Fruit fly (Drosophila melanogaster) whole organism, prepupa: Measurements from ENCODE around the gene Arfip.

Source experiments
- CG10631 ChIP-seq: fragments of 200-800 bp; sonication (Bioruptor generic); optimal IDR thresholded peaks from 2 replicates; lab custom pipeline; 2016; ENCODE audit warnings: missing biosample characterization, missing genetic modification characterization
- CG10669 ChIP-seq: fragments of 200-800 bp; sonication (Bioruptor generic); optimal IDR thresholded peaks from 3 replicates; lab custom pipeline; 2018; ENCODE audit warnings: missing biosample characterization, mild to moderate bottlenecking, missing genetic modification characterization, moderate library complexity
- CG11294 ChIP-seq: fragments of 200-800 bp; sonication (Bioruptor generic); IDR thresholded peaks from 2 replicates; pipeline ENCODE4 v1.3.6; 2022; ENCODE audit warnings: missing biosample characterization, missing genetic modification characterization
- CG15336 ChIP-seq: fragments of 200-800 bp; sonication (Bioruptor generic); IDR thresholded peaks from 2 replicates; pipeline ENCODE4 v1.3.6; 2022; ENCODE audit warnings: missing biosample characterization, missing genetic modification characterization
- CG1621 ChIP-seq: fragments of 200-800 bp; sonication (Bioruptor generic); optimal IDR thresholded peaks from 3 replicates; lab custom pipeline; 2018; ENCODE audit warnings: missing biosample characterization, mild to moderate bottlenecking, missing genetic modification characterization
- CG16779 ChIP-seq: fragments of 200-800 bp; sonication (Bioruptor generic); optimal IDR thresholded peaks from 3 replicates; lab custom pipeline; 2017; ENCODE audit warnings: missing biosample characterization, mild to moderate bottlenecking, missing genetic modification characterization
- CG3032 ChIP-seq: fragments of 200-800 bp; optimal IDR thresholded peaks from 2 replicates; lab custom pipeline; 2019; ENCODE audit warnings: missing biosample characterization, mild to moderate bottlenecking, missing genetic modification characterization, moderate library complexity
- CG31627 ChIP-seq: fragments of 200-800 bp; sonication (Bioruptor generic); optimal IDR thresholded peaks from 3 replicates; lab custom pipeline; 2016; ENCODE audit warnings: missing biosample characterization, missing genetic modification characterization
- CG32006 ChIP-seq: fragments of 200-800 bp; sonication (Bioruptor generic); optimal IDR thresholded peaks from 3 replicates; lab custom pipeline; 2017; ENCODE audit warnings: missing biosample characterization, mild to moderate bottlenecking, missing genetic modification characterization
- CG34406 ChIP-seq: fragments of 200-800 bp; sonication (Bioruptor generic); optimal IDR thresholded peaks from 3 replicates; lab custom pipeline; 2016; ENCODE audit warnings: missing biosample characterization, missing genetic modification characterization
- CG4318 ChIP-seq: fragments of 200-800 bp; sonication (Bioruptor generic); optimal IDR thresholded peaks from 3 replicates; lab custom pipeline; 2017; ENCODE audit warnings: missing biosample characterization, mild to moderate bottlenecking, missing genetic modification characterization
- CG6163 ChIP-seq: fragments of 200-800 bp; sonication (Bioruptor generic); IDR thresholded peaks from 3 replicates; pipeline ENCODE4 v1.3.6; 2022; ENCODE audit warnings: missing biosample characterization, missing genetic modification characterization
- CG6276 ChIP-seq: fragments of 200-800 bp; sonication (Bioruptor generic); optimal IDR thresholded peaks from 2 replicates; lab custom pipeline; 2017; ENCODE audit warnings: missing biosample characterization, mild to moderate bottlenecking, missing genetic modification characterization
- CG6792 ChIP-seq: fragments of 200-800 bp; sonication (Bioruptor generic); optimal IDR thresholded peaks from 3 replicates; lab custom pipeline; 2016; ENCODE audit warnings: missing biosample characterization, missing genetic modification characterization
- CG6808 ChIP-seq: fragments of 200-800 bp; sonication (Bioruptor generic); optimal IDR thresholded peaks from 3 replicates; lab custom pipeline; 2017; ENCODE audit warnings: missing biosample characterization, missing genetic modification characterization, mild to moderate bottlenecking, moderate library complexity, missing genetic modification reagents
- CG7368 ChIP-seq: fragments of 200-800 bp; sonication (Bioruptor generic); optimal IDR thresholded peaks from 3 replicates; lab custom pipeline; 2016; ENCODE audit warnings: missing biosample characterization, missing genetic modification characterization
- CG8119 ChIP-seq: fragments of 200-800 bp; sonication (Bioruptor generic); IDR thresholded peaks from 3 replicates; pipeline ENCODE4 v1.3.6; 2022; ENCODE audit warnings: missing biosample characterization, missing genetic modification characterization
- CG8319 ChIP-seq: fragments of 200-800 bp; sonication (Bioruptor generic); optimal IDR thresholded peaks from 3 replicates; lab custom pipeline; 2016; ENCODE audit warnings: missing biosample characterization, missing genetic modification characterization
- CG8632 ChIP-seq: fragments of 200-800 bp; sonication (Bioruptor generic); optimal IDR thresholded peaks from 3 replicates; lab custom pipeline; 2016; ENCODE audit warnings: missing biosample characterization, missing genetic modification characterization
- CG9139 ChIP-seq: fragments of 200-800 bp; sonication (Bioruptor generic); optimal IDR thresholded peaks from 3 replicates; lab custom pipeline; 2017; ENCODE audit warnings: missing biosample characterization, mild to moderate bottlenecking, missing genetic modification characterization
- Eip78C ChIP-seq: fragments of 200-800 bp; sonication (Bioruptor generic); peaks from one replicate; lab custom pipeline; 2016; ENCODE audit warnings: missing biosample characterization, missing genetic modification characterization
- Eip93F ChIP-seq: fragments of 200-800 bp; sonication (Bioruptor generic); optimal IDR thresholded peaks from 2 replicates; lab custom pipeline; 2016; ENCODE audit warnings: missing biosample characterization, mild to moderate bottlenecking, missing genetic modification characterization
- Ets21C ChIP-seq: fragments of 200-800 bp; sonication (Bioruptor generic); optimal IDR thresholded peaks from 3 replicates; lab custom pipeline; 2016; ENCODE audit warnings: missing biosample characterization, missing genetic modification characterization
- Ets96B ChIP-seq: fragments of 200-800 bp; optimal IDR thresholded peaks from 2 replicates; lab custom pipeline; 2019; ENCODE audit warnings: missing biosample characterization, mild to moderate bottlenecking, missing genetic modification characterization, moderate library complexity
- Gug ChIP-seq: fragments of 200-800 bp; sonication (Bioruptor generic); IDR thresholded peaks from 2 replicates; pipeline ENCODE4 v1.3.6; 2022; ENCODE audit warnings: missing biosample characterization, missing genetic modification characterization
- Hr39 ChIP-seq: fragments of 200-800 bp; sonication (Bioruptor generic); optimal IDR thresholded peaks from 2 replicates; lab custom pipeline; 2016; ENCODE audit warnings: missing biosample characterization, missing genetic modification characterization
- Hr4 ChIP-seq: fragments of 200-800 bp; sonication (Bioruptor generic); optimal IDR thresholded peaks from 3 replicates; lab custom pipeline; 2016; ENCODE audit warnings: missing biosample characterization, missing genetic modification characterization
- Lpt ChIP-seq: fragments of 200-800 bp; sonication (Bioruptor generic); optimal IDR thresholded peaks from 3 replicates; lab custom pipeline; 2016; ENCODE audit warnings: missing biosample characterization, missing genetic modification characterization
- Met ChIP-seq: fragments of 200-800 bp; sonication (Bioruptor generic); optimal IDR thresholded peaks from 3 replicates; lab custom pipeline; 2016; ENCODE audit warnings: missing biosample characterization, missing genetic modification characterization
- OdsH ChIP-seq: fragments of 200-800 bp; sonication (Bioruptor generic); optimal IDR thresholded peaks from 3 replicates; lab custom pipeline; 2016; ENCODE audit warnings: missing biosample characterization, missing genetic modification characterization
- Sox102F ChIP-seq: fragments of 200-800 bp; sonication (Bioruptor generic); optimal IDR thresholded peaks from 2 replicates; lab custom pipeline; 2016; ENCODE audit warnings: missing biosample characterization, mild to moderate bottlenecking, missing genetic modification characterization
- Sox15 ChIP-seq: fragments of 200-800 bp; sonication (Bioruptor generic); optimal IDR thresholded peaks from 3 replicates; lab custom pipeline; 2016; ENCODE audit warnings: missing biosample characterization, missing genetic modification characterization
- achi ChIP-seq: fragments of 200-800 bp; sonication (Bioruptor generic); optimal IDR thresholded peaks from 3 replicates; lab custom pipeline; 2016; ENCODE audit warnings: missing biosample characterization, missing genetic modification characterization
- acj6 ChIP-seq: fragments of 200-800 bp; sonication (Bioruptor generic); optimal IDR thresholded peaks from 3 replicates; lab custom pipeline; 2016; ENCODE audit warnings: missing biosample characterization, missing genetic modification characterization
- dac ChIP-seq: fragments of 200-800 bp; sonication (Bioruptor generic); optimal IDR thresholded peaks from 2 replicates; lab custom pipeline; 2017; ENCODE audit warnings: missing biosample characterization, mild to moderate bottlenecking, missing genetic modification characterization
- eg ChIP-seq: fragments of 200-800 bp; sonication (Bioruptor generic); IDR thresholded peaks from 3 replicates; pipeline ENCODE4 v1.3.6; 2022; ENCODE audit warnings: missing biosample characterization, missing genetic modification characterization
- fd59A ChIP-seq: fragments of 200-800 bp; sonication (Bioruptor generic); optimal IDR thresholded peaks from 2 replicates; lab custom pipeline; 2017; ENCODE audit warnings: missing biosample characterization, mild to moderate bottlenecking, missing genetic modification characterization, missing genetic modification reagents
- fd85E ChIP-seq: fragments of 200-800 bp; sonication (Bioruptor generic); optimal IDR thresholded peaks from 3 replicates; lab custom pipeline; 2016; ENCODE audit warnings: missing biosample characterization, missing genetic modification characterization
- fkh ChIP-seq: fragments of 200-800 bp; sonication (Bioruptor generic); optimal IDR thresholded peaks from 3 replicates; lab custom pipeline; 2017; ENCODE audit warnings: missing biosample characterization, mild to moderate bottlenecking, missing genetic modification characterization, moderate library complexity
- lz ChIP-seq: fragments of 200-800 bp; sonication (Bioruptor generic); optimal IDR thresholded peaks from 3 replicates; lab custom pipeline; 2016; ENCODE audit warnings: missing biosample characterization, missing genetic modification characterization
- net ChIP-seq: fragments of 200-800 bp; sonication (Bioruptor generic); optimal IDR thresholded peaks from 3 replicates; lab custom pipeline; 2016; ENCODE audit warnings: missing biosample characterization, missing genetic modification characterization
- pdm3 ChIP-seq: fragments of 200-800 bp; sonication (Bioruptor generic); optimal IDR thresholded peaks from 3 replicates; lab custom pipeline; 2016; ENCODE audit warnings: missing biosample characterization, missing genetic modification characterization
- ss ChIP-seq, 2 experiments: fragments of 200-800 bp; sonication (Bioruptor generic); optimal IDR thresholded peaks; 2 replicates in 1 of 2; 3 replicates in 1 of 2; lab custom pipeline; 2017 to 2018; ENCODE audit warnings: mild to moderate bottlenecking in 2 of 2, missing biosample characterization in 2 of 2, missing genetic modification characterization in 2 of 2, moderate library complexity in 1 of 2
- svp ChIP-seq: fragments of 200-800 bp; sonication (Bioruptor generic); peaks from one replicate; lab custom pipeline; 2016; ENCODE audit warnings: missing biosample characterization, missing genetic modification characterization
- topi ChIP-seq: fragments of 200-800 bp; sonication (Bioruptor generic); optimal IDR thresholded peaks from 3 replicates; lab custom pipeline; 2016; ENCODE audit warnings: missing biosample characterization, missing genetic modification characterization
- vri ChIP-seq: fragments of 200-800 bp; sonication (Bioruptor generic); optimal IDR thresholded peaks from 3 replicates; lab custom pipeline; 2016; ENCODE audit warnings: missing biosample characterization, mild to moderate bottlenecking, missing genetic modification characterization

Arfip gene

DNA sequence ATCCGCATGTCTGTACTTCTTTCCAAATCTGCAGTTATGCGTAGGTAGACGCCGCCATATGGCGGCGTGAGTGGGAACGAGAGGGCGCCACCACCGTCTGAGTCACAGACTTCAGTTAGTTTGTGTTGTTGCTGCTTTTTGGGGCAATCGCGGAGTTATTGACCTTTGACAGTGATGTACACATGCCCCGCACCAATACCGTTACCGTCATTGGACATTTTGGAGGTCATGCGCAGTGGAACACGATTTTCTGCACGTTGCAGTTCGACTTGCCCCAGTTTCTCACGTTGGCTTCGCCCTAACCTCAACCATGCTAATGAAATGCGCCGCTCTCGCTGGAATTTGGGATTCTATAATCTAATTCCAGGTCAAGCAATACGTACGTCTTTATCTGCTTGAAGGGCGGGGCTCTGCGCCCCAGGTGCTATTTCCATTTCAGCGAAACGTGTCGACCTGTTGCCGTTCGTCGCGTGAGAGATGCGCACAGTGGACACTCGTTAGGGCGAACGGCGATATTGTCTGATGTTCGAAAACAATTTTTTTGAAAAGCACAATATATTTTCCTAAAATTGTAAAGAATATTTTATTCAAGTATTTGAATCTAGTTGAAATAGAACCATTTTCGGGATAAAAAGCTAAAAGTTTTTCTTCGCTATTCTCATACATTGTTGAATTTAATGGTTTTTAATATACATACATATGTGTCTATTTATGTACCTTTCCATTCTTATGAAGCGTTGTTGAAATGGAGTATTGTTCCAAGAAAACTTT, 23.3 kb downstream of the Arfip start (continued):
- TF ChIP-seq CG9139 (GFP tag; lab: Kevin White, UChicago): no peak
- TF ChIP-seq CG16779 (tag; lab: Kevin White, UChicago): peak; percentile 27
- TF ChIP-seq lz (GFP tag; lab: Kevin White, UChicago): peak; percentile 83
- TF ChIP-seq CG8632 (GFP tag; lab: Kevin White, UChicago): peak; percentile 54
- TF ChIP-seq CG6808 (GFP tag; lab: Kevin White, UChicago): peak; percentile 14
- peak; percentile 54 for TF ChIP-seq CG10631 (GFP tag; lab: Kevin White, UChicago)
- TF ChIP-seq eg: peak; percentile 80
- peak; percentile 53 for TF ChIP-seq CG10669 (GFP tag; lab: Kevin White, UChicago)
- no peak for TF ChIP-seq fd85E (GFP tag; lab: Kevin White, UChicago)
- peak; percentile 95 for TF ChIP-seq svp (GFP tag; lab: Kevin White, UChicago)
- peak; percentile 36 for TF ChIP-seq Lpt (GFP tag; lab: Kevin White, UChicago)
- peak; percentile 81 for TF ChIP-seq Hr39
- peak; percentile 48 for TF ChIP-seq CG34406 (GFP tag; lab: Kevin White, UChicago)
- peak; percentile 49 for TF ChIP-seq CG3032
- peak; percentile 39 for TF ChIP-seq vri (GFP tag; lab: Kevin White, UChicago)
- peak; percentile 8 for TF ChIP-seq Eip93F (GFP tag; lab: Kevin White, UChicago)
- peak; percentile 72 for TF ChIP-seq net (GFP tag; lab: Kevin White, UChicago)
- TF ChIP-seq Met: peak; percentile 81
- peak; percentile 88 for TF ChIP-seq Eip78C (GFP tag; lab: Kevin White, UChicago)
- peak; percentile 7 for TF ChIP-seq CG8319 (GFP tag; lab: Kevin White, UChicago)
- TF ChIP-seq CG1621 (tag; lab: Kevin White, UChicago): no peak
- peak; percentile 43 for TF ChIP-seq CG7368 (GFP tag; lab: Kevin White, UChicago)

DNA sequence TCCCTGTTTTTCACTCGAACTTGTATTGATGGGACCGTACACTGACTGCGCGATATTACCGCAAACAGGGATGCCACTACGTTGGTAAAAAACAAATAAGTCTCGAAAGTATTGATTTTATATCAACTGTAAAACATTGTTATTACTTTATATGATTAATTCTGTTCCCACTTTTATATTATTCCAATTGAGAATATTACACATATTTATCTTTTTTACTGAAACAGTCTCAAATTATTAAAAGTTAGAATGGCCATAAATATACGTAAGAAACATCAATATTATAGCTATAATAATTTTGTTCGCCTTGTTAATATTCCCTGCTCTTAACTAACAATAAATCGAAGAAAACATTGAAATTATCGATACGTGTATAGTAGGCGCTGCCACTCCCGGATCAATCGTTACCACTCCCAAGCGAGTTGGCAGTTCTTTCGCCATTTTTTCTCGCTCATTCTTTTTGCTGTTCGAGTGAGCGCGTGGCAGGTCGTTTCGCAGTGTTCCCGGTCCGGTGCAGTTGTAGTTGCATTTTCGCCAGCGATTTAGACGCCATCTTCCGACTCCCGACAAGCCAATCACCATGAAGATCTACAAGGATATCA, 24.9 kb downstream of the Arfip start, which contains the start of the genes SdhC and Tctp:
Gene SdhC (minus strand): TSS at position 49 of the 602 bp plus-strand sequence.
Gene Tctp (plus strand): TSS at position 447 of the 602 bp plus-strand sequence.
- peak; percentile 31 for TF ChIP-seq Lpt (GFP tag; lab: Kevin White, UChicago)
- TF ChIP-seq pdm3: peak; percentile 52
- TF ChIP-seq CG31627 (GFP tag; lab: Kevin White, UChicago): peak; percentile 36
- peak; percentile 42 for TF ChIP-seq Sox102F (GFP tag; lab: Kevin White, UChicago)
- 0 out of 3 replicates have a peak, but pooled peaks have one; percentile 12 for TF ChIP-seq CG8119 (GFP tag; lab: Robert Waterston, UW)
- TF ChIP-seq topi: peak; percentile 49
- peak; percentile 23 for TF ChIP-seq CG3032
- TF ChIP-seq CG10669 (GFP tag; lab: Kevin White, UChicago): peak; percentile 0
- peak; percentile 19 for TF ChIP-seq CG1621 (tag; lab: Kevin White, UChicago)
- no peak for TF ChIP-seq CG11294 (GFP tag; lab: Robert Waterston, UW)
- no peak for TF ChIP-seq Sox15 (GFP tag; lab: Kevin White, UChicago)
- peak; percentile 42 for TF ChIP-seq Hr4 (GFP tag; lab: Kevin White, UChicago)
- TF ChIP-seq acj6: peak; percentile 24
- TF ChIP-seq Gug (GFP tag; lab: Robert Waterston, UW): no peak
- no peak for TF ChIP-seq CG4318 (GFP tag; lab: Kevin White, UChicago)
- no peak for TF ChIP-seq dac (GFP tag; lab: Kevin White, UChicago)
- TF ChIP-seq CG32006 (GFP tag; lab: Kevin White, UChicago): no peak
- no peak for TF ChIP-seq CG6276 (GFP tag; lab: Kevin White, UChicago)
- TF ChIP-seq vri (GFP tag; lab: Kevin White, UChicago): peak; percentile 45
- no peak for TF ChIP-seq CG16779 (tag; lab: Kevin White, UChicago)
- no peak for TF ChIP-seq fd85E (GFP tag; lab: Kevin White, UChicago)
- TF ChIP-seq achi (GFP tag; lab: Kevin White, UChicago): peak; percentile 53
- TF ChIP-seq Eip93F (GFP tag; lab: Kevin White, UChicago): no peak
- TF ChIP-seq CG6808 (GFP tag; lab: Kevin White, UChicago): peak; percentile 12
- TF ChIP-seq Ets96B (tag; lab: Kevin White, UChicago): no peak
- TF ChIP-seq ss (GFP tag; optimal IDR thresholded peaks at IDR 0.05; lab: Kevin White, UChicago): peak; percentile 14 to 39
- TF ChIP-seq Hr39: peak; percentile 12
- peak; percentile 74 for TF ChIP-seq svp (GFP tag; lab: Kevin White, UChicago)
- TF ChIP-seq fkh (GFP tag; lab: Kevin White, UChicago): peak; percentile 83
- peak; percentile 30 for TF ChIP-seq CG6792 (GFP tag; lab: Kevin White, UChicago)
- peak; percentile 85 for TF ChIP-seq Eip78C (GFP tag; lab: Kevin White, UChicago)
- peak; percentile 28 for TF ChIP-seq Ets21C (GFP tag; lab: Kevin White, UChicago)
- TF ChIP-seq CG10631 (GFP tag; lab: Kevin White, UChicago): peak; percentile 62
- TF ChIP-seq OdsH: peak; percentile 43
- TF ChIP-seq CG9139 (GFP tag; lab: Kevin White, UChicago): no peak
- no peak for TF ChIP-seq fd59A (GFP tag; lab: Kevin White, UChicago)
- TF ChIP-seq CG15336 (GFP tag; lab: Robert Waterston, UW): no peak
- peak; percentile 42; the same call in 2 of the 3 replicates for TF ChIP-seq CG6163 (GFP tag; lab: Robert Waterston, UW)
